Worm (Caenorhabditis elegans): ENCODE results near the gene rab-28.

The rab-28 gene

ce11 chrIV:9260334-9260733 is 16.5 kb upstream of the rab-28 start (continued):
- TF ChIP-seq cey-2 (tag; optimal IDR thresholded peaks at IDR 0.05; ENCODE audit: borderline replicate concordance, insufficient read depth) = no peak
- no peak for TF ChIP-seq mdt-29 (GFP tag; IDR thresholded peaks at IDR 0.05)
- no peak for TF ChIP-seq nhr-76 (tag; optimal IDR thresholded peaks at IDR 0.05)
- TF ChIP-seq ceh-62 (tag; optimal IDR thresholded peaks at IDR 0.05) = no peak
- no peak for TF ChIP-seq dmd-8 (GFP tag; IDR thresholded peaks at IDR 0.05)
- no peak for TF ChIP-seq snpc-4 (tag; optimal IDR thresholded peaks at IDR 0.05)
- TF ChIP-seq hif-1 (tag; optimal IDR thresholded peaks at IDR 0.05) = peak in 1 of 2 experiments; percentile 95
- TF ChIP-seq unc-130 (GFP tag; optimal IDR thresholded peaks at IDR 0.05) = no peak
- TF ChIP-seq nhr-48 (tag; optimal IDR thresholded peaks at IDR 0.05) = no peak
- TF ChIP-seq T20F7.1 (GFP tag; optimal IDR thresholded peaks at IDR 0.05) = peak; percentile 94
- TF ChIP-seq tra-1 (GFP tag; IDR thresholded peaks at IDR 0.05) = no peak
- TF ChIP-seq ceh-82 (tag; optimal IDR thresholded peaks at IDR 0.05) = no peak
- TF ChIP-seq lim-7 (GFP tag; IDR thresholded peaks at IDR 0.05) = no peak
- no peak for TF ChIP-seq ces-1 (GFP tag; optimal IDR thresholded peaks at IDR 0.05)
- TF ChIP-seq nhr-41 (GFP tag; IDR thresholded peaks at IDR 0.05) = no peak
- TF ChIP-seq T26A8.4 (GFP tag; IDR thresholded peaks at IDR 0.05) = no peak
- TF ChIP-seq mes-2 (tag; optimal IDR thresholded peaks at IDR 0.05; ENCODE audit: poor library complexity, severe bottlenecking) = peak; percentile 10
- no peak for TF ChIP-seq madf-9 (GFP tag; conservative IDR thresholded peaks at IDR 0.05)
- no peak for TF ChIP-seq nhr-25 (tag; optimal IDR thresholded peaks at IDR 0.05; ENCODE audit: borderline replicate concordance, insufficient read depth)
- TF ChIP-seq nhr-28 (tag; optimal IDR thresholded peaks at IDR 0.05) = no peak

DNA sequence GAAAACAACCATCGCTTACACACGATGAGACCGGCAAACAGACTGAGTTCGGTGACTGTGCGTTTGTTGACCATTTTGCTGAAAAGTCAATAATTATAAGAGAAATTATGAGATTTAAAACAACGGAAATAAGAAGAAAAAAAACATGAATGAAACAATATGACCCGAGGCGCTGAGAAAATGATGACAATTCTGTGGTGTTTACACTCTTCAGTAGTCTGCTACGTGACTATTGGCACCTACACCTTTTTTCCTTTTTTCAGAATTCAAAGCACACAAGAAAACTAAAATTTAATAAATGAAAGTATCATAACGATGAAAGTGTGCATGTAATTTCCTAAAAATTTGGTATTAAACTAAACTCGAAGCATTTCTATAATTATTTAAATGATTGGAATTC is 15.9 kb upstream of the rab-28 start, which contains the start of gene Y11D7A.10:
Gene Y11D7A.10, minus strand, starts transcription at position 82 of the 400 bp plus-strand sequence.
- peak; percentile 72 to 89 for TF ChIP-seq hif-1 (tag; optimal IDR thresholded peaks at IDR 0.05)
- TF ChIP-seq ZK546.5 (tag; optimal IDR thresholded peaks at IDR 0.05) = no peak
- TF ChIP-seq daf-16 (GFP tag; optimal IDR thresholded peaks at IDR 0.05) = no peak
- peak; percentile 55 for TF ChIP-seq daf-16 (tag; optimal IDR thresholded peaks at IDR 0.05)
- peak; percentile 92 for TF ChIP-seq aha-1 (tag)
- TF ChIP-seq hlh-30 (tag; optimal IDR thresholded peaks at IDR 0.05; ENCODE audit: insufficient read depth) = peak; percentile 6

ce11 chrIV:9258547-9258946 is 14.7 kb upstream of the rab-28 start:
- TF ChIP-seq hif-1 (tag; optimal IDR thresholded peaks at IDR 0.05) = peak in 1 of 2 experiments; percentile 14
- TF ChIP-seq ama-1 (optimal IDR thresholded peaks at IDR 0.05) = peak; percentile 93
- peak; percentile 25 for TF ChIP-seq nhr-48 (tag; optimal IDR thresholded peaks at IDR 0.05)
- peak; percentile 4 for TF ChIP-seq mxl-3 (GFP tag; optimal IDR thresholded peaks at IDR 0.05)
- peak; percentile 9 for TF ChIP-seq mep-1 (tag; optimal IDR thresholded peaks at IDR 0.05)
- TF ChIP-seq F37D6.2 (tag; optimal IDR thresholded peaks at IDR 0.05) = no peak
- TF ChIP-seq egl-43 (GFP tag; IDR thresholded peaks at IDR 0.05) = no peak

DNA sequence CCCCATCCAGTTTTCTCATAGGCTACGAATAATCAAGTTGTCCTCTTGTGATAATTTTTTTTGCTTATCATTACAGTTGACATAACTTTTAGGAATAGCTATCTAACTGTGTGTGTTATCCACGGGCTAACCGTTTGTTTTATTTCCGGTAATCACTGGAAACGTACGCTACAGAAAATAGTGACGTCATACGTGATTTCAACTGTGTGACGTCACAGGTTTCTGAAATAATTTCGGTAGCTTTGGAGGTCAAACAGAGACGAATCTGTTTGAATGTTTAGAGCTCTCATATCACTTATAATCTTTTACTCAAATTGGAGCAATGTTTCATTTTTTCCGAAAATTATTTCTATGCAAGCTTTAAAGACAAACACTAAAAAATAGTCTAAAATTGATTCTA is 13.1 kb upstream of the rab-28 start:
- peak; percentile 76 for TF ChIP-seq aha-1 (tag)
- no peak for TF ChIP-seq R02D3.7 (tag; optimal IDR thresholded peaks at IDR 0.05)

ce11 chrIV:9256017-9256416 is 12.2 kb upstream of the rab-28 start, which contains the start of gene Y11D7A.9:
Gene Y11D7A.9, minus strand, starts transcription at chrIV:9256117.
- TF ChIP-seq pha-4 (GFP tag; IDR thresholded peaks at IDR 0.05) (no peak), pha-4 (tag; optimal IDR thresholded peaks at IDR 0.05) (no peak), R02D3.7 (tag; optimal IDR thresholded peaks at IDR 0.05) (no peak), mxl-2 (GFP tag; conservative IDR thresholded peaks at IDR 0.05) (no peak), egl-27 (tag; optimal IDR thresholded peaks at IDR 0.05) (no peak), Y105C5A.15 (GFP tag; IDR thresholded peaks at IDR 0.05) (no peak), nhr-76 (tag; optimal IDR thresholded peaks at IDR 0.05) (no peak), vab-7 (GFP tag; IDR thresholded peaks at IDR 0.05) (no peak)

All from whole organism, L4 larva.